Worm (Caenorhabditis elegans) whole organism, L3 larva: ENCODE measurements around the gene metl-13.
A peak's percentile ranks its signal among the peaks of the same experiment; 100 is the strongest.

Source experiments
- aly-2 ChIP-seq: fragments of 150-350 bp; optimal IDR thresholded peaks from 2 replicates; lab custom pipeline; 2014; ENCODE audit warnings: missing biosample characterization, missing genetic modification characterization
- ama-1 ChIP-seq: fragments of 150-350 bp; optimal IDR thresholded peaks from 2 replicates; lab custom pipeline; 2018
- ceh-82 ChIP-seq: fragments of 150-350 bp; optimal IDR thresholded peaks from 2 replicates; lab custom pipeline; 2014; ENCODE audit warnings: missing biosample characterization, missing genetic modification characterization
- daf-12 ChIP-seq: fragments of 150-350 bp; optimal IDR thresholded peaks from 2 replicates; lab custom pipeline; 2014; ENCODE audit warnings: missing biosample characterization, missing genetic modification reagents, missing genetic modification characterization
- elt-1 ChIP-seq: fragments of 150-350 bp; optimal IDR thresholded peaks from 2 replicates; lab custom pipeline; 2014; ENCODE audit warnings: missing biosample characterization, missing genetic modification characterization
- elt-2 ChIP-seq: sonication (generic microtip); optimal IDR thresholded peaks from 2 replicates; lab custom pipeline; 2016; ENCODE audit warnings: missing genetic modification reagents, mild to moderate bottlenecking, missing genetic modification characterization, missing compliant biosample characterization
- eor-1 ChIP-seq, 2 experiments: fragments of 150-350 bp; optimal IDR thresholded peaks; 2 replicates each; lab custom pipeline; 2014 to 2018; ENCODE audit warnings: missing biosample characterization in 2 of 2, missing genetic modification characterization in 2 of 2
- lin-15B ChIP-seq: fragments of 150-350 bp; optimal IDR thresholded peaks from 2 replicates; lab custom pipeline; 2014; ENCODE audit warnings: missing biosample characterization, missing genetic modification characterization
- lin-39 ChIP-seq: fragments of 150-350 bp; optimal IDR thresholded peaks from 2 replicates; lab custom pipeline; 2018; ENCODE audit warnings: missing biosample characterization, missing genetic modification reagents, missing genetic modification characterization
- lsy-12 ChIP-seq: sonication (generic microtip); optimal IDR thresholded peaks from 2 replicates; lab custom pipeline; 2016; ENCODE audit warnings: mild to moderate bottlenecking, missing genetic modification characterization, missing compliant biosample characterization
- nhr-12 ChIP-seq: fragments of 150-350 bp; optimal IDR thresholded peaks from 2 replicates; lab custom pipeline; 2014; ENCODE audit warnings: missing biosample characterization, missing genetic modification characterization
- snpc-4 ChIP-seq: fragments of 150-350 bp; optimal IDR thresholded peaks from 2 replicates; lab custom pipeline; 2014; ENCODE audit warnings: missing biosample characterization, missing genetic modification characterization
- unc-62 ChIP-seq: fragments of 150-350 bp; sonication (generic microtip); optimal IDR thresholded peaks from 4 replicates; lab custom pipeline; 2014; ENCODE audit warnings: missing biosample characterization, missing genetic modification reagents, missing genetic modification characterization

- no peak for TF ChIP-seq aly-2 (tag; lab: Kevin White, UChicago)
- no peak for TF ChIP-seq daf-12 (tag; lab: Kevin White, UChicago)
- TF ChIP-seq snpc-4 (tag; lab: Kevin White, UChicago): peak; percentile 31
- TF ChIP-seq nhr-12 (tag; lab: Kevin White, UChicago): no peak
- TF ChIP-seq unc-62 (GFP tag; lab: Kevin White, UChicago): no peak
- TF ChIP-seq lin-15B (tag; lab: Kevin White, UChicago): peak; percentile 83
- no peak for TF ChIP-seq ceh-82 (tag; lab: Kevin White, UChicago)
- no peak for TF ChIP-seq ama-1 (lab: Kevin White, UChicago)
- TF ChIP-seq lsy-12: peak; percentile 61
- TF ChIP-seq elt-1 (tag; lab: Kevin White, UChicago): no peak
- peak; percentile 49 for TF ChIP-seq elt-2 (tag; lab: Kevin White, UChicago)
- no peak for TF ChIP-seq lin-39 (tag; lab: Kevin White, UChicago)
- TF ChIP-seq eor-1 (tag; optimal IDR thresholded peaks at IDR 0.05; lab: Kevin White, UChicago): no peak
Observed at ce11 chrIV:6631704-6632272, 3.1 kb upstream of the metl-13 start, which contains the start of the genes cest-5.1 and C01B10.9.
